Fruit fly (Drosophila melanogaster): ENCODE measurements around the gene CG7800.

CG7800 gene

DNA sequence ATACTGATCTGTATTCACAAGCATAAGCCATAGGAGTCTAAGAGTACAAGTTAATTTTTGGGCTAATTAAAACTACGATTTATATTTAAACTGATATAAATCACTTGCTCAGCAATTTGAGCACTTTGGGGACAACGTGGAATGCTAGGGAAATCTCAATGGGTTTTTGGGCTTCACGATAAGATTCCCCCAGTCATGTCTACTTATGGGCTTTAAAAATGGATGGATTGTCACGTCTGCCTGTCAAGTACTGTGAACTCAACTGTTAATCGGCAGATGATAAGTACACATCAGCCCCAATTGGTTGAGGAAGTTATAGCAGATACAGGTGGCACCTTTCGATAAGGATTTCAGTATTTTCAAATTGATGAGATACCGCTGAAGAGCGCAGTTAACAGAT, 34.3 kb upstream of the CG7800 start (continued):
- TF ChIP-seq lov (optimal IDR thresholded peaks at IDR 0.05) (no peak), lov (GFP tag; IDR thresholded peaks at IDR 0.05) (no peak), sr (GFP tag; IDR thresholded peaks at IDR 0.05) (no peak), CG3065 (GFP tag; optimal IDR thresholded peaks at IDR 0.05) (no peak), Meics (GFP tag; optimal IDR thresholded peaks at IDR 0.05) (no peak), repo (GFP tag; optimal IDR thresholded peaks at IDR 0.05) (no peak), Usf (GFP tag; optimal IDR thresholded peaks at IDR 0.05) (no peak), insv (GFP tag; optimal IDR thresholded peaks at IDR 0.05) (no peak), PHDP (tag; optimal IDR thresholded peaks at IDR 0.05) (no peak), Rfx (GFP tag; IDR thresholded peaks at IDR 0.05) (no peak), CTCF (GFP tag; optimal IDR thresholded peaks at IDR 0.05) (no peak), CG10979 (tag; optimal IDR thresholded peaks at IDR 0.05) (no peak), HmgD (GFP tag; optimal IDR thresholded peaks at IDR 0.05) (no peak), Ets97D (GFP tag; optimal IDR thresholded peaks at IDR 0.05) (no peak), CG10431 (GFP tag; optimal IDR thresholded peaks at IDR 0.05) (no peak), Taf1 (GFP tag; IDR thresholded peaks at IDR 0.05) (no peak), CG15696 (tag; optimal IDR thresholded peaks at IDR 0.05) (no peak), CG4424 (GFP tag; optimal IDR thresholded peaks at IDR 0.05) (no peak), sd (tag; optimal IDR thresholded peaks at IDR 0.05) (peak; percentile 89), CG13775 (GFP tag; optimal IDR thresholded peaks at IDR 0.05) (no peak), CG10543 (GFP tag; optimal IDR thresholded peaks at IDR 0.05) (no peak), Nf-YB (GFP tag; optimal IDR thresholded peaks at IDR 0.05) (peak; percentile 66), da (GFP tag; optimal IDR thresholded peaks at IDR 0.05) (no peak), Gug (GFP tag; IDR thresholded peaks at IDR 0.05) (no peak), disco-r (GFP tag; optimal IDR thresholded peaks at IDR 0.05) (no peak), CG4282 (GFP tag; optimal IDR thresholded peaks at IDR 0.05) (no peak), CG8281 (tag; optimal IDR thresholded peaks at IDR 0.05) (peak; percentile 4), Oaz (GFP tag; IDR thresholded peaks at IDR 0.05) (no peak), NC2β (GFP tag; optimal IDR thresholded peaks at IDR 0.05) (no peak), CG9609 (GFP tag; optimal IDR thresholded peaks at IDR 0.05) (no peak), Sin3A (optimal IDR thresholded peaks at IDR 0.05) (no peak), CG13624 (GFP tag; optimal IDR thresholded peaks at IDR 0.05) (no peak), vnd (GFP tag; IDR thresholded peaks at IDR 0.05; ENCODE audit: partially characterized antibody) (0 out of 3 replicates have a peak, but pooled peaks have one; percentile 26), CG6813 (GFP tag; optimal IDR thresholded peaks at IDR 0.05) (no peak), CG10366 (GFP tag; IDR thresholded peaks at IDR 0.05) (no peak), grn (GFP tag; optimal IDR thresholded peaks at IDR 0.05) (peak; percentile 99), usp (GFP tag; optimal IDR thresholded peaks at IDR 0.05) (no peak), hth (optimal IDR thresholded peaks at IDR 0.05) (no peak), ttk (GFP tag; IDR thresholded peaks at IDR 0.05) (no peak), CG4854 (GFP tag; optimal IDR thresholded peaks at IDR 0.05) (no peak), ken (GFP tag; IDR thresholded peaks at IDR 0.05) (no peak), CG42726 (GFP tag; IDR thresholded peaks at IDR 0.05; ENCODE audit: partially characterized antibody) (no peak), Myb (GFP tag; optimal IDR thresholded peaks at IDR 0.05) (no peak), zen2 (GFP tag; IDR thresholded peaks at IDR 0.05; ENCODE audit: partially characterized antibody) (no peak), Hmr (GFP tag; optimal IDR thresholded peaks at IDR 0.05) (no peak), danr (GFP tag; IDR thresholded peaks at IDR 0.05) (no peak), CG8089 (GFP tag; optimal IDR thresholded peaks at IDR 0.05) (no peak)

Measured in whole organism, embryonic.